Fruit fly (Drosophila melanogaster): ENCODE results near the gene SNCF.

Gene SNCF

dm6 chr3L:13397656-13398055 lies 19.3 kb downstream of the SNCF start:
- peak; percentile 35 for TF ChIP-seq Ets65A (GFP tag)
- TF ChIP-seq Med (GFP tag), result peak; percentile 31
- peak; percentile 19 for TF ChIP-seq Meics (GFP tag; optimal IDR thresholded peaks at IDR 0.05)
- TF ChIP-seq fd64A (GFP tag; optimal IDR thresholded peaks at IDR 0.05), result peak; percentile 13
- no peak for TF ChIP-seq kah (GFP tag; optimal IDR thresholded peaks at IDR 0.05)
- no peak for TF ChIP-seq tll (GFP tag; optimal IDR thresholded peaks at IDR 0.05)
- peak; percentile 91 for TF ChIP-seq sens (GFP tag)
- TF ChIP-seq CG1603 (tag; optimal IDR thresholded peaks at IDR 0.05), result peak; percentile 25
- peak; percentile 26 for TF ChIP-seq ATbp (GFP tag; optimal IDR thresholded peaks at IDR 0.05)

dm6 chr3L:13400872-13401418 lies 22.6 kb downstream of the SNCF start, which contains the start of gene sens:
TSS of gene sens (minus strand) at chr3L:13401125.
- TF ChIP-seq CG5180 (GFP tag; optimal IDR thresholded peaks at IDR 0.05) (peak; percentile 7), CG4707 (GFP tag; optimal IDR thresholded peaks at IDR 0.05) (no peak), Hr39 (optimal IDR thresholded peaks at IDR 0.05) (no peak), scrt (GFP tag; optimal IDR thresholded peaks at IDR 0.05) (no peak), hb (GFP tag; IDR thresholded peaks at IDR 0.05; ENCODE audit: partially characterized antibody) (no peak), CG13624 (GFP tag; optimal IDR thresholded peaks at IDR 0.05) (no peak), dm (GFP tag; optimal IDR thresholded peaks at IDR 0.05) (no peak), CG2712 (tag; optimal IDR thresholded peaks at IDR 0.05) (no peak), CG9437 (GFP tag; optimal IDR thresholded peaks at IDR 0.05) (no peak), CG6813 (GFP tag; optimal IDR thresholded peaks at IDR 0.05) (no peak), CG9932 (GFP tag; IDR thresholded peaks at IDR 0.05) (no peak), zfh2 (GFP tag; optimal IDR thresholded peaks at IDR 0.05) (no peak), so (GFP tag; IDR thresholded peaks at IDR 0.05) (no peak), Atf3 (GFP tag; optimal IDR thresholded peaks at IDR 0.05) (no peak), Scr (GFP tag; IDR thresholded peaks at IDR 0.05; ENCODE audit: partially characterized antibody) (no peak), sqz (GFP tag; optimal IDR thresholded peaks at IDR 0.05) (peak; percentile 65), Deaf1 (tag; optimal IDR thresholded peaks at IDR 0.05) (peak; percentile 59), stwl (tag; optimal IDR thresholded peaks at IDR 0.05) (no peak), onecut (GFP tag; IDR thresholded peaks at IDR 0.05) (no peak), Atf6 (GFP tag; IDR thresholded peaks at IDR 0.05) (no peak), YL-1 (GFP tag; optimal IDR thresholded peaks at IDR 0.05) (no peak), jing (GFP tag; optimal IDR thresholded peaks at IDR 0.05) (no peak), chif (GFP tag; optimal IDR thresholded peaks at IDR 0.05) (no peak), CG10565 (GFP tag; optimal IDR thresholded peaks at IDR 0.05) (no peak), zen2 (GFP tag; IDR thresholded peaks at IDR 0.05; ENCODE audit: partially characterized antibody) (no peak), Nf-YC (tag; optimal IDR thresholded peaks at IDR 0.05) (peak; percentile 87), CG17829 (tag; optimal IDR thresholded peaks at IDR 0.05) (peak; percentile 64), CG32767 (GFP tag; IDR thresholded peaks at IDR 0.05) (no peak), Dad (GFP tag; optimal IDR thresholded peaks at IDR 0.05) (no peak), dysf (GFP tag; IDR thresholded peaks at IDR 0.05) (no peak), mirr (GFP tag; optimal IDR thresholded peaks at IDR 0.05) (no peak), CG8388 (GFP tag; optimal IDR thresholded peaks at IDR 0.05) (peak; percentile 49), Ssrp (tag; optimal IDR thresholded peaks at IDR 0.05) (no peak), CrebB (tag; optimal IDR thresholded peaks at IDR 0.05) (no peak), nom (GFP tag; optimal IDR thresholded peaks at IDR 0.05) (peak; percentile 35), sens (GFP tag) (peak; percentile 93), Nf-YB (GFP tag; optimal IDR thresholded peaks at IDR 0.05) (peak; percentile 92), CG2129 (GFP tag; IDR thresholded peaks at IDR 0.05; ENCODE audit: partially characterized antibody) (no peak), CG10209 (GFP tag; optimal IDR thresholded peaks at IDR 0.05) (no peak), cg (GFP tag; optimal IDR thresholded peaks at IDR 0.05) (peak; percentile 82), CG16815 (GFP tag; optimal IDR thresholded peaks at IDR 0.05) (no peak)
